Fruit fly (Drosophila melanogaster) whole organism, wandering third instar larva: ENCODE results near the gene Ref1.
A peak's percentile ranks its signal among the peaks of the same experiment; 100 is the strongest.

Source experiments
- Abd-B ChIP-seq: fragments of >200 bp; optimal IDR thresholded peaks from 2 replicates; lab custom pipeline; 2017; ENCODE audit warnings: missing biosample characterization, missing genetic modification characterization
- CG32264 ChIP-seq: fragments of 200-800 bp; sonication (Bioruptor generic); optimal IDR thresholded peaks from 2 replicates; lab custom pipeline; 2016; ENCODE audit warnings: missing biosample characterization, missing genetic modification characterization
- CrebA ChIP-seq: fragments of 200-800 bp; sonication (Bioruptor generic); optimal IDR thresholded peaks from 2 replicates; lab custom pipeline; 2016; ENCODE audit warnings: missing biosample characterization, mild to moderate bottlenecking, missing genetic modification characterization, borderline replicate concordance
- Dfd ChIP-seq: fragments of >200 bp; optimal IDR thresholded peaks from 2 replicates; lab custom pipeline; 2017; ENCODE audit warnings: missing biosample characterization, missing genetic modification characterization
- Dif ChIP-seq: fragments of 200-275, 200-300 bp; sonication (Bioruptor generic); optimal IDR thresholded peaks from 2 replicates; lab custom pipeline; 2018; ENCODE audit warnings: missing biosample characterization, missing genetic modification characterization; ENCODE audit not compliant: partially characterized antibody
- HLH106 ChIP-seq: fragments of 200-800 bp; optimal IDR thresholded peaks from 3 replicates; lab custom pipeline; 2019; ENCODE audit warnings: missing biosample characterization, mild to moderate bottlenecking, missing genetic modification characterization, moderate library complexity
- Hnf4 ChIP-seq: fragments of 200-800 bp; sonication (Bioruptor generic); optimal IDR thresholded peaks from 2 replicates; lab custom pipeline; 2016; ENCODE audit warnings: missing biosample characterization, mild to moderate bottlenecking, missing genetic modification characterization
- Hr78 ChIP-seq: fragments of >200 bp; optimal IDR thresholded peaks from 2 replicates; lab custom pipeline; 2017; ENCODE audit warnings: missing biosample characterization, missing genetic modification characterization
- Jra ChIP-seq: sonication (Bioruptor generic); optimal IDR thresholded peaks from 2 replicates; lab custom pipeline; 2016; ENCODE audit warnings: missing biosample characterization, missing genetic modification characterization
- Mio ChIP-seq: sonication (Bioruptor generic); optimal IDR thresholded peaks from 2 replicates; lab custom pipeline; 2016; ENCODE audit warnings: missing biosample characterization, missing genetic modification characterization
- Myc ChIP-seq: fragments of >200 bp; optimal IDR thresholded peaks from 2 replicates; lab custom pipeline; 2017
- N ChIP-seq: fragments of >200 bp; optimal IDR thresholded peaks from 2 replicates; lab custom pipeline; 2018; ENCODE audit warnings: missing biosample characterization, missing external identifiers, missing genetic modification characterization
- OdsH ChIP-seq: fragments of 200-800 bp; sonication (Bioruptor generic); optimal IDR thresholded peaks from 2 replicates; lab custom pipeline; 2016; ENCODE audit warnings: missing biosample characterization, mild to moderate bottlenecking, missing genetic modification characterization
- Rel ChIP-seq, 2 experiments: fragments of 200-800 bp; sonication (Bioruptor generic) in 1 of 2; optimal IDR thresholded peaks; 2 replicates in 1 of 2; 3 replicates in 1 of 2; lab custom pipeline; 2016 to 2019; ENCODE audit warnings: mild to moderate bottlenecking in 2 of 2, missing biosample characterization in 2 of 2, missing genetic modification characterization in 2 of 2, moderate library complexity in 1 of 2
- Sp1 ChIP-seq: fragments of 200-800 bp; sonication (Bioruptor generic); optimal IDR thresholded peaks from 3 replicates; lab custom pipeline; 2019; ENCODE audit warnings: missing biosample characterization, mild to moderate bottlenecking, missing genetic modification characterization, moderate library complexity
- Vsx2 ChIP-seq: fragments of 200-300, 225-300 bp; sonication (Bioruptor generic); optimal IDR thresholded peaks from 2 replicates; lab custom pipeline; 2018; ENCODE audit warnings: missing biosample characterization, missing genetic modification characterization; ENCODE audit not compliant: partially characterized antibody
- br ChIP-seq: fragments of 200-800 bp; sonication (Bioruptor generic); optimal IDR thresholded peaks from 2 replicates; lab custom pipeline; 2016; ENCODE audit warnings: missing biosample characterization, missing genetic modification characterization
- brk ChIP-seq: fragments of 200-800 bp; sonication (Bioruptor generic); optimal IDR thresholded peaks from 2 replicates; lab custom pipeline; 2016; ENCODE audit warnings: missing biosample characterization, mild to moderate bottlenecking, missing genetic modification characterization
- dl ChIP-seq, 2 experiments: fragments of 175-275, 200-275 bp in 1 of 2; fragments of 200-275 bp in 1 of 2; sonication (Bioruptor generic); optimal IDR thresholded peaks; lab custom pipeline; 2018; ENCODE audit warnings: mild to moderate bottlenecking in 2 of 2, missing biosample characterization in 2 of 2, missing genetic modification characterization in 2 of 2, moderate library complexity in 2 of 2; ENCODE audit not compliant: partially characterized antibody in 2 of 2, insufficient read depth in 1 of 2
- dmrt93B ChIP-seq: fragments of 200-800 bp; sonication (Bioruptor generic); optimal IDR thresholded peaks from 2 replicates; lab custom pipeline; 2018; ENCODE audit warnings: missing biosample characterization, mild to moderate bottlenecking, missing genetic modification characterization
- dsf ChIP-seq: sonication (Bioruptor generic); optimal IDR thresholded peaks from 2 replicates; lab custom pipeline; 2016; ENCODE audit warnings: missing biosample characterization, missing genetic modification characterization, borderline replicate concordance
- ey ChIP-seq: fragments of 200-800 bp; sonication (Bioruptor generic); optimal IDR thresholded peaks from 2 replicates; lab custom pipeline; 2016; ENCODE audit warnings: missing biosample characterization, missing genetic modification characterization
- foxo ChIP-seq, 2 experiments: fragments of 200-800 bp; sonication (Bioruptor generic); optimal IDR thresholded peaks; 2 replicates in 1 of 2; 3 replicates in 1 of 2; lab custom pipeline; 2016 to 2017; ENCODE audit warnings: missing biosample characterization in 2 of 2, missing genetic modification characterization in 2 of 2
- jim ChIP-seq: fragments of 175-275, 200-325 bp; sonication (Bioruptor generic); optimal IDR thresholded peaks from 2 replicates; lab custom pipeline; 2016; ENCODE audit warnings: missing biosample characterization, mild to moderate bottlenecking, missing genetic modification characterization
- lola ChIP-seq: fragments of >200 bp; optimal IDR thresholded peaks from 2 replicates; lab custom pipeline; 2017; ENCODE audit warnings: missing biosample characterization, missing genetic modification characterization
- psq ChIP-seq: fragments of 200-800 bp; sonication (Bioruptor generic); optimal IDR thresholded peaks from 3 replicates; lab custom pipeline; 2017; ENCODE audit warnings: missing biosample characterization, mild to moderate bottlenecking, missing genetic modification characterization, moderate library complexity
- rgr ChIP-seq: fragments of 200-800 bp; sonication (Bioruptor generic); optimal IDR thresholded peaks from 3 replicates; lab custom pipeline; 2016; ENCODE audit warnings: missing biosample characterization, mild to moderate bottlenecking, missing genetic modification characterization
- sage ChIP-seq: fragments of 200-800 bp; sonication (Bioruptor generic); optimal IDR thresholded peaks from 2 replicates; lab custom pipeline; 2016; ENCODE audit warnings: missing biosample characterization, mild to moderate bottlenecking, missing genetic modification characterization
- sv ChIP-seq: fragments of 200-800 bp; sonication (Bioruptor generic); optimal IDR thresholded peaks from 3 replicates; lab custom pipeline; 2016; ENCODE audit warnings: missing biosample characterization, missing genetic modification characterization
- tai ChIP-seq: sonication (Bioruptor generic); optimal IDR thresholded peaks from 2 replicates; lab custom pipeline; 2016; ENCODE audit warnings: missing biosample characterization, missing genetic modification characterization
- usp ChIP-seq: fragments of >200 bp; optimal IDR thresholded peaks from 2 replicates; lab custom pipeline; 2017; ENCODE audit warnings: missing biosample characterization, missing genetic modification characterization
- woc ChIP-seq: sonication (Bioruptor generic); optimal IDR thresholded peaks from 2 replicates; lab custom pipeline; 2016; ENCODE audit warnings: missing biosample characterization, mild to moderate bottlenecking, missing genetic modification characterization

Ref1 gene

DNA sequence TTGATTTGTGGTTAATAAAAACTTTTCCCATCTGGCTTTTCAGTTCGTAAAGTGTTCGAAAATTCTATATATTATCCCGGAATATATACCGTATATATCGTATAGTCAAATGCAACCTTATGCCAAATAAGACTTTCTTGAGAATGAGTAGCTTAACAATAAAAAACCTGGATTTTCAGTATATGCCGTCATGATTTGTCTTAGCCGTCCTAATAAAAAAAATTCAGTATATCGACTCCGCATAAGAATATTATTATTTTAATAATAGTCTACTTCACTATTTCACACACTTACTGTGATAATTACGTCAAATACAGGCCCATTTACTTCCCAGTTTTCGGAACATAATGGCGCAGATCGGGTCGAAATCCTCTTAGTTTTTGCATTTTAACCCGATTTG lies 18.3 kb downstream of the Ref1 start, which contains the start of gene Mst84B:
TSS of gene Mst84B (plus strand) at position 301 of the 400 bp plus-strand sequence.
- TF ChIP-seq Dif (GFP tag; lab: Kevin White, UChicago) (no peak), woc (no peak), OdsH (GFP tag; lab: Kevin White, UChicago) (no peak), lola (GFP tag; lab: Kevin White, UChicago) (no peak), CG32264 (GFP tag; lab: Kevin White, UChicago) (no peak)

DNA sequence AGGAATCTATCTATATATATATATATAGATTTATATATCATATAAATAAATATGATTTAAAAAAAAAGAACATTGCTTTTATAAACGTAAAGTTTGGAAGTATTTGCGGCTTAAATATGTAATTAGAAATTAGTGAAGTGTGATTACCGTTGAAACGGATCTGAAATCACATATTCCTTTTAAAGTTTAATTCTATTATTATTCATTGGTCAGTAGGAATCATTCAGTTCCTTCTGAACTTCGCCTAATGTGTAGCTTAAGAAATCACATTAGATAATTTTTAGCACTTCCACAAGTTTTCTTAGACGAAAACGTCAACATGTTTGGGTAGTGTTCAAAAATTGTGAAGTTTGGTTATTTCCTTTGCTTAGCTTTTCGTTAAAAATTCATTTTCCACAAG lies 19.7 kb downstream of the Ref1 start, which contains the start of gene djl:
TSS of gene djl (plus strand) at position 301 of the 400 bp plus-strand sequence.
- TF ChIP-seq psq (no peak), Hr78 (GFP tag; lab: Kevin White, UChicago) (no peak), sage (GFP tag; lab: Kevin White, UChicago) (no peak), dsf (no peak), usp (GFP tag; lab: Kevin White, UChicago) (no peak), jim (GFP tag; lab: Kevin White, UChicago) (no peak), Abd-B (no peak), OdsH (GFP tag; lab: Kevin White, UChicago) (no peak), brk (GFP tag; lab: Kevin White, UChicago) (no peak), Dfd (GFP tag; lab: Kevin White, UChicago) (no peak), Jra (GFP tag; lab: Kevin White, UChicago) (no peak), tai (GFP tag; lab: Kevin White, UChicago) (no peak), Myc (lab: Kevin White, UChicago) (no peak), N (GFP tag; lab: Kevin White, UChicago) (no peak), Hnf4 (GFP tag; lab: Kevin White, UChicago) (no peak), Dif (GFP tag; lab: Kevin White, UChicago) (no peak), sv (GFP tag; lab: Kevin White, UChicago) (no peak), dmrt93B (GFP tag; lab: Kevin White, UChicago) (no peak)

DNA sequence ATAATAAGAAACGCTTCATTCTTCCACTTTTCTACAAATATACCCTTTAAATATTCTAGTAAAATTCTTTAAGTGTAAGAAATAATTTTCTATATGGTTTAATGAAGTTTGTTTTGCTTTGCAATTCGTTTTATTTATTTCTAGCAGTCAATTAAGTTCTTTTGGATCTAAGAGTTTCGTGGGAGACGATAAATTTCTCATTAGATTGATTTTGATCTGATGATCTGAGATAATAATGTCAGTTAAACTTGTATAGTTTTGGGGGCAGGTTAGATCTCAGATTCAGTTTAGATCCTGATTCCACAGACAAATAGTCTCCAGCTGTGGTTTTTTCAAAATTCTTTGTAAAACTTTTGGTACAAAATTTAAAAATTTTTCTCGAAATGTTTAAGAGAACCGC lies 21.2 kb downstream of the Ref1 start, which contains the start of gene dj:
TSS of gene dj (plus strand) at position 301 of the 400 bp plus-strand sequence.
- TF ChIP-seq Sp1 (GFP tag; lab: Kevin White, UChicago) (no peak), HLH106 (no peak), jim (GFP tag; lab: Kevin White, UChicago) (no peak), dl (GFP tag; optimal IDR thresholded peaks at IDR 0.05; lab: Kevin White, UChicago; ENCODE audit: insufficient read depth in 1 of 2, partially characterized antibody in 2 of 2) (no peak), dmrt93B (GFP tag; lab: Kevin White, UChicago) (no peak), usp (GFP tag; lab: Kevin White, UChicago) (no peak), br (no peak), N (GFP tag; lab: Kevin White, UChicago) (no peak), ey (GFP tag; lab: Kevin White, UChicago) (no peak), Hr78 (GFP tag; lab: Kevin White, UChicago) (no peak), Vsx2 (GFP tag; lab: Kevin White, UChicago) (no peak), OdsH (GFP tag; lab: Kevin White, UChicago) (no peak), foxo (GFP tag; optimal IDR thresholded peaks at IDR 0.05; lab: Kevin White, UChicago) (no peak), psq (no peak), CG32264 (GFP tag; lab: Kevin White, UChicago) (no peak), Mio (GFP tag; lab: Kevin White, UChicago) (no peak), CrebA (GFP tag; lab: Kevin White, UChicago) (no peak), sage (GFP tag; lab: Kevin White, UChicago) (no peak)

DNA sequence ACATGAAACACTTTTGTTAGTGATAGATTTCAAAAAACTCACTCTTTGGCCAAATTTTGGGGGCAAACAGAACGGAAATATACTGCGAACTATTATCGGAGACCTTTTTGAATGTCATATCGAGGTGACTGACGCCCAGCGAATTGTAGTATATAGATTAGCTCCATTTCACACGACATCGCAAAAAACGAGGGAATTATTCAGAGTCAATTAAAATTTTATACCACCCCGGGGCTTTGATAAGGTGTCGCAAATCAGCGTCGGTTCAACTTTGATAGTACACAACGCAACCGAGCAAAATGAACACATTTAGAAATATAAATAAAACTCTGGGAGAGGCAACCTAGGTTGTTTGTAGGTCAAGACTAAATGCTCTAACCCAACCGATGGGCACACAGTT lies 22.2 kb downstream of the Ref1 start:
- TF ChIP-seq CrebA (GFP tag; lab: Kevin White, UChicago) (peak; percentile 34), Rel (GFP tag; optimal IDR thresholded peaks at IDR 0.05; lab: Kevin White, UChicago) (no peak), Rel (tag; optimal IDR thresholded peaks at IDR 0.05; lab: Kevin White, UChicago) (no peak), jim (GFP tag; lab: Kevin White, UChicago) (no peak), woc (no peak)

DNA sequence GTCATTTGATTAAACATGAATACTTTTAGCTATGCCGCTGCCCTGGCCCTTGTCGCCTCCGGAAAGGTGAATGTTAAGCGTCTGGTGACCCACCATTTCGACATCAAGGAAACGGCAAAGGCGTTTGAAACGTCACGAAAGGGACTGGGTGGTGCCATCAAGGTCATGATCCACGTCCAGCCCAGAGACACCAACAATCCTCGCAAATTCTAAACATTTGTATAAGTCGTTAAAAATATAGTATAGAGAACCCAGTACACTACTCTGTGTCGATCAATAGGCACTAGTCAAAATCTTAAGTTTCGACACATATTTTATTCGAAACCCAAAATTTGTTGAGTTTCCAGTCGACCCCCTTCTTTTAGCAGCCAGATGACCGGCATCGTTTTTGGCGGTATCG lies 25.9 kb downstream of the Ref1 start, which contains the start of gene CG1979:
TSS of gene CG1979 (plus strand) at position 301 of the 400 bp plus-strand sequence.
- TF ChIP-seq brk (GFP tag; lab: Kevin White, UChicago) (no peak), HLH106 (no peak), rgr (GFP tag; lab: Kevin White, UChicago) (no peak)
